Worm (Caenorhabditis elegans) whole organism, mixed stage, embryonic: ENCODE data around the gene ung-1.

ENCODE experiments used
- blmp-1 ChIP-seq: fragments of 150-350 bp; optimal IDR thresholded peaks from 2 replicates; lab custom pipeline; 2014; ENCODE audit warnings: missing biosample characterization, missing genetic modification characterization
- ceh-83 ChIP-seq: fragments of 200-800 bp; sonication (Bioruptor generic); optimal IDR thresholded peaks from 2 replicates; lab custom pipeline; 2018; ENCODE audit warnings: mild to moderate bottlenecking, missing genetic modification characterization, missing compliant biosample characterization
- ces-1 ChIP-seq: fragments of 150-350 bp; optimal IDR thresholded peaks from 2 replicates; lab custom pipeline; 2014; ENCODE audit warnings: missing biosample characterization, missing genetic modification reagents, missing genetic modification characterization
- cnd-1 ChIP-seq: fragments of 200-800 bp; sonication (Bioruptor generic); optimal IDR thresholded peaks from 2 replicates; lab custom pipeline; 2018; ENCODE audit warnings: mild to moderate bottlenecking, missing genetic modification characterization, missing compliant biosample characterization
- drap-1 ChIP-seq: fragments of 200-800 bp; sonication (Bioruptor generic); optimal IDR thresholded peaks from 3 replicates; lab custom pipeline; 2018; ENCODE audit warnings: mild to moderate bottlenecking, missing genetic modification characterization, missing compliant biosample characterization
- elt-1 ChIP-seq: sonication (generic microtip); optimal IDR thresholded peaks from 2 replicates; lab custom pipeline; 2017; ENCODE audit warnings: missing genetic modification characterization, mild to moderate bottlenecking, missing compliant biosample characterization, antibody characterized with exemption, moderate library complexity, borderline replicate concordance; ENCODE audit not compliant: insufficient read depth
- lin-32 ChIP-seq: fragments of 200-800 bp; sonication (Bioruptor generic); optimal IDR thresholded peaks from 2 replicates; lab custom pipeline; 2018; ENCODE audit warnings: mild to moderate bottlenecking, missing genetic modification characterization, missing compliant biosample characterization
- nhr-237 ChIP-seq: fragments of 150-350 bp; optimal IDR thresholded peaks from 2 replicates; lab custom pipeline; 2014; ENCODE audit warnings: missing biosample characterization, missing genetic modification characterization
- pha-4 ChIP-seq: fragments of 150-350 bp; optimal IDR thresholded peaks from 2 replicates; lab custom pipeline; 2018; ENCODE audit warnings: missing biosample characterization, missing genetic modification reagents, missing genetic modification characterization
- sptf-1 ChIP-seq: sonication (generic microtip); optimal IDR thresholded peaks from 2 replicates; lab custom pipeline; 2017; ENCODE audit warnings: mild to moderate bottlenecking, missing genetic modification characterization, moderate library complexity, missing compliant biosample characterization
- ztf-11 ChIP-seq: fragments of 150-350 bp; optimal IDR thresholded peaks from 2 replicates; lab custom pipeline; 2014; ENCODE audit warnings: missing biosample characterization, missing genetic modification characterization

- TF ChIP-seq nhr-237, result no peak
- no peak for TF ChIP-seq pha-4 (tag; lab: Kevin White, UChicago)
- TF ChIP-seq drap-1 (GFP tag; lab: Kevin White, UChicago), result no peak
- TF ChIP-seq elt-1 (tag; lab: Kevin White, UChicago), result no peak
- no peak for TF ChIP-seq cnd-1 (tag; lab: Kevin White, UChicago)
- TF ChIP-seq ztf-11 (tag; lab: Kevin White, UChicago), result no peak
- no peak for TF ChIP-seq blmp-1 (tag; lab: Kevin White, UChicago)
- TF ChIP-seq lin-32, result no peak
- no peak for TF ChIP-seq ceh-83 (GFP tag; lab: Kevin White, UChicago)
- no peak for TF ChIP-seq ces-1 (GFP tag; lab: Kevin White, UChicago)
- TF ChIP-seq sptf-1 (tag; lab: Kevin White, UChicago), result no peak
Observed at ce11 chrIII:12015611-12016010, 41.7 kb upstream of the ung-1 start.
